Worm (Caenorhabditis elegans): Measurements from ENCODE around the gene M02D8.5.

- TF ChIP-seq ama-1 (optimal IDR thresholded peaks at IDR 0.05) (no peak), nhr-25 (tag; optimal IDR thresholded peaks at IDR 0.05) (no peak)
Observed at ce11 chrX:8739373-8739772, 22.0 kb downstream of the M02D8.5 start, which contains the start of gene M02D8.2.

All from whole organism, L3 larva.